Fruit fly (Drosophila melanogaster) whole organism, pupa: ENCODE results near the gene Muc68D.

ENCODE experiments used
- CG10348 ChIP-seq: fragments of 200-800 bp; sonication (Bioruptor generic); IDR thresholded peaks from 2 replicates; pipeline ENCODE4 v1.3.6; 2022; ENCODE audit warnings: missing biosample characterization, missing genetic modification characterization
- CG12605 ChIP-seq: fragments of 200-800 bp; sonication (Bioruptor generic); IDR thresholded peaks from 2 replicates; pipeline ENCODE4 v1.3.6; 2022; ENCODE audit warnings: missing biosample characterization, missing genetic modification characterization
- CG13204 ChIP-seq: fragments of 200-800 bp; sonication (Bioruptor generic); optimal IDR thresholded peaks from 2 replicates; lab custom pipeline; 2018; ENCODE audit warnings: missing biosample characterization, mild to moderate bottlenecking, missing genetic modification characterization, moderate library complexity
- CG14655 ChIP-seq: fragments of 200-800 bp; sonication (Bioruptor generic); optimal IDR thresholded peaks from 3 replicates; lab custom pipeline; 2017; ENCODE audit warnings: mild to moderate bottlenecking, missing biosample characterization, missing genetic modification reagents, missing genetic modification characterization
- CG15710 ChIP-seq: fragments of 200-800 bp; sonication (Bioruptor generic); optimal IDR thresholded peaks from 2 replicates; lab custom pipeline; 2018; ENCODE audit warnings: missing biosample characterization, mild to moderate bottlenecking, missing genetic modification characterization, moderate library complexity
- CG17806 ChIP-seq: fragments of 200-800 bp; sonication (Bioruptor generic); optimal IDR thresholded peaks from 2 replicates; lab custom pipeline; 2018; ENCODE audit warnings: missing biosample characterization, mild to moderate bottlenecking, missing genetic modification characterization, moderate library complexity
- CG8301 ChIP-seq: fragments of 200-800 bp; sonication (Bioruptor generic); optimal IDR thresholded peaks from 2 replicates; lab custom pipeline; 2018; ENCODE audit warnings: missing biosample characterization, mild to moderate bottlenecking, missing genetic modification characterization
- CG9948 ChIP-seq: fragments of 200-800 bp; sonication (Bioruptor generic); optimal IDR thresholded peaks from 2 replicates; lab custom pipeline; 2018; ENCODE audit warnings: missing biosample characterization, mild to moderate bottlenecking, missing genetic modification characterization, moderate library complexity
- D1 ChIP-seq: fragments of 200-800 bp; sonication (Bioruptor generic); optimal IDR thresholded peaks from 2 replicates; lab custom pipeline; 2018; ENCODE audit warnings: missing biosample characterization, mild to moderate bottlenecking, missing genetic modification characterization, moderate library complexity
- EcR ChIP-seq: fragments of 200-800 bp; sonication (Bioruptor generic); optimal IDR thresholded peaks from 3 replicates; lab custom pipeline; 2019; ENCODE audit warnings: missing biosample characterization, missing genetic modification characterization, mild to moderate bottlenecking, moderate library complexity, missing genetic modification reagents
- Pif1A ChIP-seq: fragments of 200-800 bp; sonication (Bioruptor generic); optimal IDR thresholded peaks from 3 replicates; lab custom pipeline; 2016; ENCODE audit warnings: missing biosample characterization, missing genetic modification characterization
- Snoo ChIP-seq: fragments of 200-800 bp; sonication (Bioruptor generic); optimal IDR thresholded peaks from 3 replicates; lab custom pipeline; 2017; ENCODE audit warnings: missing biosample characterization, mild to moderate bottlenecking, missing genetic modification characterization, inconsistent platforms
- fd96Ca ChIP-seq: fragments of 200-800 bp; sonication (Bioruptor generic); IDR thresholded peaks from 3 replicates; pipeline ENCODE4 v1.3.6; 2022; ENCODE audit warnings: missing biosample characterization, missing genetic modification characterization

dm6 chr3L:11772057-11772456 is at the start of gene Muc68D:
- TF ChIP-seq CG8301 (no peak), CG9948 (tag; lab: Kevin White, UChicago) (no peak), CG10348 (no peak), CG13204 (GFP tag; lab: Kevin White, UChicago) (no peak), EcR (no peak), CG12605 (GFP tag; lab: Robert Waterston, UW) (no peak), CG15710 (tag; lab: Kevin White, UChicago) (no peak), fd96Ca (GFP tag; lab: Robert Waterston, UW) (no peak), CG17806 (tag; lab: Kevin White, UChicago) (no peak), Pif1A (GFP tag; lab: Kevin White, UChicago) (no peak), D1 (tag; lab: Kevin White, UChicago) (no peak), Snoo (tag; lab: Kevin White, UChicago) (no peak), CG14655 (GFP tag; lab: Kevin White, UChicago) (no peak)
